Worm (Caenorhabditis elegans) whole organism, early embryonic: ENCODE data around the gene mltn-1.

Experiments used
- F13C5.2 ChIP-seq: sonication (generic microtip); optimal IDR thresholded peaks from 2 replicates; lab custom pipeline; 2017; ENCODE audit warnings: mild to moderate bottlenecking, missing genetic modification characterization, inconsistent platforms, missing compliant biosample characterization
- ama-1 ChIP-seq: fragments of 150-350 bp; optimal IDR thresholded peaks from 2 replicates; lab custom pipeline; 2014
- ceh-36 ChIP-seq: sonication (generic microtip); optimal IDR thresholded peaks from 2 replicates; lab custom pipeline; 2016; ENCODE audit warnings: missing genetic modification characterization, inconsistent platforms, missing compliant biosample characterization
- tbx-11 ChIP-seq: fragments of 200-800 bp; sonication (Bioruptor generic); IDR thresholded peaks from 2 replicates; pipeline ENCODE4 v1.3.6; 2022; ENCODE audit warnings: missing genetic modification characterization, missing compliant biosample characterization

DNA sequence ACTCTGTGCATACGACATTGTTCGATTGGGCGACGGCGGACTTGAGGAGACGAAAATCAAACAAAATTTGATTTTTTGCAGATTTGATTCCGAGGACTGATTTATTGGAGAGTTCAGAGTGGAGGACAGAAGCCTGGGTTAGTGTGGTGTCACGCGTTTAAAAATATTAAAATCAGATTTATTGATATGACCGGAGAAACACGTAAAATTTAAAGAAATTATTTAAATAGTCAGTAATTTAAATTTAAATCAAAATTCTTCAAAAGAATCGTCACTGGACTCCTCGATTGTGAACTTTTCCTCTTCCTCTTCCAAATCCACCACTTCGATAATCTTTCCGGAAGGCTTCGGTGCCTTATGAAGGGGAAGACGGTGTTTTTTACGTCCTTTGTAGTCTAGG is 8.3 kb upstream of the mltn-1 start, which contains the start of gene spe-18:
- TF ChIP-seq F13C5.2 (tag; lab: Kevin White, UChicago) (no peak), ceh-36 (tag; lab: Kevin White, UChicago) (no peak), ama-1 (lab: Kevin White, UChicago) (no peak), tbx-11 (GFP tag; lab: Robert Waterston, UW) (no peak)
